Fruit fly (Drosophila melanogaster): ENCODE measurements around the gene Cp7Fb.

Gene Cp7Fb

dm6 chrX:8517121-8518024, 43.7 kb downstream of the Cp7Fb start, which contains the start of gene Nrg (continued):
- TF ChIP-seq CG11398 (GFP tag; optimal IDR thresholded peaks at IDR 0.05) (peak; percentile 40), B-H2 (GFP tag; optimal IDR thresholded peaks at IDR 0.05) (peak; percentile 37), CG34376 (GFP tag; optimal IDR thresholded peaks at IDR 0.05) (peak; percentile 58), trh (GFP tag; optimal IDR thresholded peaks at IDR 0.05) (no peak), CG6175 (GFP tag; IDR thresholded peaks at IDR 0.05) (no peak), luna (GFP tag; optimal IDR thresholded peaks at IDR 0.05) (peak; percentile 14), BEAF-32 (GFP tag; optimal IDR thresholded peaks at IDR 0.05) (peak; percentile 98), CG4707 (GFP tag; optimal IDR thresholded peaks at IDR 0.05) (peak; percentile 36), HLH3B (GFP tag; IDR thresholded peaks at IDR 0.05) (no peak), CG1603 (tag; optimal IDR thresholded peaks at IDR 0.05) (peak; percentile 87), CG9932 (GFP tag; IDR thresholded peaks at IDR 0.05) (peak; percentile 62), Sin3A (optimal IDR thresholded peaks at IDR 0.05) (peak; percentile 10), CG1024 (GFP tag; IDR thresholded peaks at IDR 0.05) (peak; percentile 36; the same call in 1 of the 2 replicates), CG12155 (GFP tag; optimal IDR thresholded peaks at IDR 0.05) (no peak), chm (GFP tag; IDR thresholded peaks at IDR 0.05) (peak; percentile 90), psq (GFP tag; optimal IDR thresholded peaks at IDR 0.05) (no peak), kah (GFP tag; optimal IDR thresholded peaks at IDR 0.05) (no peak), ind (GFP tag; optimal IDR thresholded peaks at IDR 0.05) (no peak), nerfin-2 (GFP tag; IDR thresholded peaks at IDR 0.05; ENCODE audit: partially characterized antibody) (peak; percentile 98), CG42726 (GFP tag; IDR thresholded peaks at IDR 0.05; ENCODE audit: partially characterized antibody) (peak; percentile 99), CG9437 (GFP tag; optimal IDR thresholded peaks at IDR 0.05) (peak; percentile 44), Chrac-16 (GFP tag; optimal IDR thresholded peaks at IDR 0.05) (no peak), Ptx1 (GFP tag; IDR thresholded peaks at IDR 0.05) (no peak), Elba2 (GFP tag; optimal IDR thresholded peaks at IDR 0.05) (no peak), peb (GFP tag; IDR thresholded peaks at IDR 0.05) (no peak), CG11723 (GFP tag; optimal IDR thresholded peaks at IDR 0.05) (peak; percentile 8), ham (GFP tag; IDR thresholded peaks at IDR 0.05) (no peak), CG13894 (tag; optimal IDR thresholded peaks at IDR 0.05) (peak; percentile 61), lola (GFP tag; optimal IDR thresholded peaks at IDR 0.05) (no peak), Atf6 (GFP tag; IDR thresholded peaks at IDR 0.05) (peak; percentile 14; the same call in 1 of the 2 replicates), Myb (GFP tag; optimal IDR thresholded peaks at IDR 0.05) (peak; percentile 86), Scr (GFP tag; IDR thresholded peaks at IDR 0.05; ENCODE audit: partially characterized antibody) (peak; percentile 98), CG11085 (GFP tag; IDR thresholded peaks at IDR 0.05) (no peak), stwl (tag; optimal IDR thresholded peaks at IDR 0.05) (peak; percentile 88), CG3995 (GFP tag; optimal IDR thresholded peaks at IDR 0.05) (peak; percentile 78), ATbp (GFP tag; optimal IDR thresholded peaks at IDR 0.05) (peak; percentile 10), CG16813 (GFP tag; IDR thresholded peaks at IDR 0.05; ENCODE audit: partially characterized antibody) (peak; percentile 99), Bteb2 (GFP tag; optimal IDR thresholded peaks at IDR 0.05) (no peak), Antp (GFP tag; optimal IDR thresholded peaks at IDR 0.05) (peak; percentile 39), Dbx (GFP tag; IDR thresholded peaks at IDR 0.05) (peak; percentile 61; the same call in 1 of the 3 replicates), gcm (GFP tag; optimal IDR thresholded peaks at IDR 0.05) (peak; percentile 14), pnt (GFP tag; optimal IDR thresholded peaks at IDR 0.05) (no peak), CG34422 (GFP tag; IDR thresholded peaks at IDR 0.05) (peak; percentile 73; the same call in 2 of the 3 replicates), CG6813 (GFP tag; optimal IDR thresholded peaks at IDR 0.05) (peak; percentile 24), stc (GFP tag; IDR thresholded peaks at IDR 0.05) (no peak), br (optimal IDR thresholded peaks at IDR 0.05) (no peak), lilli (GFP tag; optimal IDR thresholded peaks at IDR 0.05) (peak; percentile 38), dimm (GFP tag; IDR thresholded peaks at IDR 0.05) (no peak), ab (GFP tag; optimal IDR thresholded peaks at IDR 0.05) (no peak)

Measured in whole organism, embryonic.